Worm (Caenorhabditis elegans) whole organism, L4/young adult: ENCODE measurements around the gene msp-79.

Experiments
- W03F9.2 ChIP-seq: fragments of 150-350 bp; optimal IDR thresholded peaks from 2 replicates; lab custom pipeline; 2014; ENCODE audit warnings: missing biosample characterization, missing genetic modification characterization
- dao-5 ChIP-seq: sonication (generic microtip); optimal IDR thresholded peaks from 2 replicates; lab custom pipeline; 2016; ENCODE audit warnings: missing genotype, missing genetic modification characterization, moderate library complexity, missing compliant biosample characterization
- him-1 ChIP-seq: sonication (generic microtip); optimal IDR thresholded peaks from 2 replicates; lab custom pipeline; 2016; ENCODE audit warnings: missing genotype, missing genetic modification reagents, missing genetic modification characterization, missing compliant biosample characterization

DNA sequence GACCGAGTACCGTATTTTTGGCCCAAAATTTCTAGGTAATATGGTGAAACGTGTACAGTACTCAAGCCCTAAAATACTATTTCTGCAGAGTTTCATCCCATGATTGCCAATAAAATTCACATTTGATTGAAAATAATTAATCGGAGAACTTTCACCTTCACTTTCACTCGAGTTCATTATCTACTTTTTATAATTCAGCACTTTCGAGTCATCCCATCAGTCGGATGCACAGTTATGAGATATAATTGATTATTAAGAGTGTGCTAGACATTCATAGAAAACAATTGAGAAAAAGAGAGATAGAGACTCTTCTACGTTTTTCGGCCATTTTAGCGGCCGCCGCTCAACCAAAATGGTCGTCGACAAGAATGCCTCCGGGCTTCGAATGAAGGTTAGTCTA, 35.8 kb upstream of the msp-79 start, which contains the start of gene fat-3:
- TF ChIP-seq him-1 (tag; lab: Kevin White, UChicago) (no peak), W03F9.2 (tag; lab: Kevin White, UChicago) (no peak), dao-5 (tag; lab: Kevin White, UChicago) (no peak)
